Fruit fly (Drosophila melanogaster): ENCODE data around the gene Ir67c.

The Ir67c gene

DNA sequence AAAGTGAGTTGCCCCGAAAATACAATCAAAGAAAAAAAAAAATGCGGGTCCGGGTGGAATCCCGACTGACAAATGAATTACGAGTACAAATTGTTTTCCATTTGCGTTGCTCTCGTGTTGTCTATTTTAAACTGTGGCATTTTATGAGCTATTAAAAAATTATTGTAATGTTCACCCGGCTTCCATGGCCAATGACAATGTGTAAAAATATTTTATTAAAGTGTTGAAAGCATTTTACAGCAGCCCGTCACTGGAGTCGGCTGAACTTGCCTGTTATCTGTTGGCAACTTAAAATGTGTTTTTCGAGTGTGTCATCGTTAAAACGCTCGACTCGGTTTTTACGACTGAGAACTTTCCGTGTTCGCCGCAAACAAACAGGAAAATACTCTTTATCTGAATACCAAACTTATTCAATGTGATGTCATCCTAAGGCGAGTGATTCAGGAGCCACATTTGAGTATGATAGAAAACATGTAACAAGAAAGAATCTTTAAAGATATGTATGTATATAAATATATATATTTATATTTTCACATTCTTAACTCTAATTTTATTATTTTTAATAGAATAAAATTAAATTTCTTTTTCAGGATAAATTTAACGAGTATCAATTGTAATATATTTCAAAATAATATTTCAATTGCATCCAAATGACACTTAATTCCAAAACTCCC is 41.2 kb downstream of the Ir67c start:
- TF ChIP-seq CG8478 (optimal IDR thresholded peaks at IDR 0.05) (no peak), EcR (GFP tag; optimal IDR thresholded peaks at IDR 0.05) (no peak), psq (optimal IDR thresholded peaks at IDR 0.05) (no peak), pan (optimal IDR thresholded peaks at IDR 0.05) (no peak)

DNA sequence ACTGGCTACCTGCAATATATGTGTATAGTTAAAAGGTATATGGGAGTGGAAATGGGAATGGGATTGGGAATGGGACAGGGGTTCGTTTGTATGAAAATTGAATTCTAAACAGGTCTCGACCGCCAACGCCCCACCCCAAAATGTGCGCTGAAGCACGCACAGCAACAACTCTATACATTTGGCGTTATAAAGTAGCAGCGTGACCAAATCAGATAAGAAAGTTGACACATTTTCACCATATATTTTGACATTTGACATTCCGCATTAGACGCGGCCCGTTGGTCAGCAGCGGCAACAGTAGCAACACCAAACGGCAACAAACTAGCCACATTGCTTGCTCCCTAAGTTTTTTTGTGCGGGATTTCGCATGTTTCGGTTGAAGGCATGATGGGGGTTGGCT is 41.9 kb downstream of the Ir67c start:
- no peak for TF ChIP-seq Dll (optimal IDR thresholded peaks at IDR 0.05)
- TF ChIP-seq usp (GFP tag; optimal IDR thresholded peaks at IDR 0.05) = no peak
- TF ChIP-seq pan (optimal IDR thresholded peaks at IDR 0.05) = no peak
- TF ChIP-seq psq (optimal IDR thresholded peaks at IDR 0.05) = no peak
- TF ChIP-seq EcR (GFP tag; optimal IDR thresholded peaks at IDR 0.05) = no peak
- no peak for TF ChIP-seq CG8478 (optimal IDR thresholded peaks at IDR 0.05)

DNA sequence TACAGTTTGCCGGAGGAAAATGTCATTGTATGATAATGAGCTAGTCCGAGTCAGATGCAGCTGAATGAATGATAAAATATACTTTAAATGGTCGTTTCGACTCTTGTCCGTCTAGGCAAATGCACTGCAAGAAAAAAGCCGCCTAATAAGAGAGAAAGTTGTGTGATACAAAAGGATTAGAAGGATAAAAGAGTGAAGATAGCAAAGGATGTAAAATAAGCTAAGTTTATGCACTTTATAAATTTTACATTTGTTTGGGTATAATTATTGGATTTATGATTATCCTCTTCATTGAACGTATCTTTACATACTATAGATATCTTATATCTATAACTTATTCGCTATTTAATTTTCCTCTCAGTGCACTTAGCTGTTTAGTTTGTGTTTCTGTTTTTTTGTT is 43.0 kb downstream of the Ir67c start:
- TF ChIP-seq pan (optimal IDR thresholded peaks at IDR 0.05) (no peak), EcR (GFP tag; optimal IDR thresholded peaks at IDR 0.05) (no peak), Dll (optimal IDR thresholded peaks at IDR 0.05) (no peak), CG8478 (optimal IDR thresholded peaks at IDR 0.05) (no peak), usp (GFP tag; optimal IDR thresholded peaks at IDR 0.05) (no peak), psq (optimal IDR thresholded peaks at IDR 0.05) (no peak)

DNA sequence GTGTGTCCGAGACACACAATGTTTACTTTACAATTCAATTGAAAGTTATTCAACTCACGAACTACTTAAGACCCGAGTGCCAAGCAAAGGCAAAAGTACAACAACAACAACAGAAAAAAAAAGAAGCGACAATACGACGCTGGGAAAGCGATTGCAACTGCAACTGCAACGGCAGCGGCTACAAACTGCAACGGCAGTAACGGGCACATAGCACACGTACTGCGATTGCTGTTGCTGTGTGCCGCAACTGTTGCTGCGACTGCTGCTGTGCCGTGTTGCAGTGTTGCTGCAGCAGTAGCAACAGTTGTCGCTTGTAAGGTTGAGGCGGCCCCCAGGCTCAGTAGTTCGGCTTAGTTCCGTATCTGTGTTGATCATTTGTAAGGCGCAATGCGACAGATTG is 44.0 kb downstream of the Ir67c start:
- TF ChIP-seq usp (GFP tag; optimal IDR thresholded peaks at IDR 0.05) (no peak), psq (optimal IDR thresholded peaks at IDR 0.05) (no peak), EcR (GFP tag; optimal IDR thresholded peaks at IDR 0.05) (no peak), pan (optimal IDR thresholded peaks at IDR 0.05) (no peak)

DNA sequence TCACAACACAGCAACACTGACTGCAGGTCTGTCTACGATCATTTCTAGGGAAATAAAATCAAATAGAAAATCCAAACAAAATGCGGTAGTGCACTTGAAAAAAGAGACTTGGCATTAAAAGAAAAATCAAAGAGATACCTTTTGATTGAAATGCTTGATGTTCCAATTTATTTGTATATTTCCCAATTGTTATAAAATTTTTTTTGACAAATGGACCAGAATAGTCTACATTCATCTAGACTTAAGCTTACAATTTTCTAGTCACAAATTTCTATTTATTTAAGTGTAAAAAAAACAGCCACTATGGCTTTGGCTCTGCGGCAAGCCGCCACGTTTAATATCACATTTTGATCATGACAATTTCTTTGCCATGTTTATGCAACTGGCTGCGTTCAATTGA is 44.8 kb downstream of the Ir67c start:
- TF ChIP-seq pan (optimal IDR thresholded peaks at IDR 0.05) = no peak
- TF ChIP-seq psq (optimal IDR thresholded peaks at IDR 0.05) = no peak
- TF ChIP-seq CG8478 (optimal IDR thresholded peaks at IDR 0.05) = no peak
- no peak for TF ChIP-seq Dll (optimal IDR thresholded peaks at IDR 0.05)
- TF ChIP-seq EcR (GFP tag; optimal IDR thresholded peaks at IDR 0.05) = no peak
- no peak for TF ChIP-seq usp (GFP tag; optimal IDR thresholded peaks at IDR 0.05)

DNA sequence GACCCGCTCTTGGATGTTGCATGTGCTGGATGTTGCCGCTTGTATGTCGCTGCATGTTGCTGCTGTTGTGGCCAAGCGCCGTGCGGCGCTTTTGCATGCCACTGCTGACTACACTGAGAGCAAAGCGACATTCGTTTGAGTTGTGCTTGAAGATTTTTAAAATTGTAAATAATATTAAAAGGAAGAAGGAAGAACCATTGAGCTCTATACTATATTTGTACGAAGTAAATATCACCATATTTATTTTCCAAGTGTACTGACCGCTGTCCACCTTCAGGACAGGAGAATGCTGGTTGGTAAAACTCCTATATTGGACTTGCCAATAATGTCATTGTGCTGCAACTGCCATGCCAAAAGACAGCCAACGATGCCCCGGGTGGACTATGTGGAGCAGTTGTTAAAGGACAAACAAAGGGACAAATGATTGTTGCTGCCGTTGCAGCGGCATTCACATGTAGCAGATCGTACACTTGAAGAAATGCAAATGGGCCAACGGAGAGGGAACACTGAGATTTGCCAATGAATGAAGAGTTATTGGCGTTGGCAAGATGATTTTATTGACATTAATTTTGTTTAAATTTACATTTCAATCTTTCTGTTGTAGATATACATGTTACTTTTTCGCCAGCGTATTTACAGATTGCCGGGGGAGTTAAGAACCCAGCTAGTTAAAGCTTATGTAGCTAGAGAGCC is 46.5 kb downstream of the Ir67c start:
- no peak for TF ChIP-seq pan (optimal IDR thresholded peaks at IDR 0.05)
- TF ChIP-seq EcR (GFP tag; optimal IDR thresholded peaks at IDR 0.05) = peak in 1 of 2 experiments; percentile 14

DNA sequence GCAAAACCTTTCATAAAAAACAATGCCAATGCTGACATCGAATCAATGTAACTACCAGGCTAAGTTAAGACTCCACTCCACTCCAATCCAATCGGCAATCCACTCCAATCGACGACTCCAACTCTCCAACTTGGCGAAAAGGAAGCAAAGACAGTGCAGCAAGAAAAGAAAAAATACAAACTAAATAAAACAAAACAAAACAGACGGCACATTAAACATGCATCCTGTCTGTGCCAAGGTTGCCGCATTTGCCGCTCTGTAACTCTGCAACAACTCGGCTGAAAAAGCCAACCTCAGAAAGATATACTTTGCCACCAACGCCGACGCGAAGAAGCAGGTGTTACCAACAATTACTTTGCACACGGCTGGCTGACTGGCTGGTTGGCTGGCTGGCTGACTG is 47.3 kb downstream of the Ir67c start:
- TF ChIP-seq pan (optimal IDR thresholded peaks at IDR 0.05) (no peak), usp (GFP tag; optimal IDR thresholded peaks at IDR 0.05) (no peak), CG8478 (optimal IDR thresholded peaks at IDR 0.05) (no peak), psq (optimal IDR thresholded peaks at IDR 0.05) (no peak), EcR (GFP tag; optimal IDR thresholded peaks at IDR 0.05) (no peak), Dll (optimal IDR thresholded peaks at IDR 0.05) (no peak)

DNA sequence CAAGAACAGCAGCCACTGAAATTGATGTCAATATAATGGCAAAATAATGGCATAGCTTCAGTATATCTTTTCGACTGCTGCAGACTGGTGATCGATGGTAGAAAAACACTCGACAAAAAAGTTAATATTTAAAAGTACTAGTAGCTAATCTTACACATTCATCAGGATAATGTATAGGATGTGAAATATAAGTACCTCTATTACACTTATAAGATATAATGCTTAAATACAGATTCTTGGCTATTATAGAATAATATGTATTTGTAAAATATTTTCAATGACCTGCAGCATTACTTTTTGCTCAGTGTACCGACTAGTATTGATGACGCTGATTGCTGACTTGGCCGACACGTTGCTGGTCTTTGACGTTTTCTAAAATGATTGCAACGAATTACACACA is 47.7 kb downstream of the Ir67c start:
- TF ChIP-seq EcR (GFP tag; optimal IDR thresholded peaks at IDR 0.05) (no peak), CG8478 (optimal IDR thresholded peaks at IDR 0.05) (no peak), usp (GFP tag; optimal IDR thresholded peaks at IDR 0.05) (no peak), pan (optimal IDR thresholded peaks at IDR 0.05) (no peak), Dll (optimal IDR thresholded peaks at IDR 0.05) (no peak), psq (optimal IDR thresholded peaks at IDR 0.05) (no peak)

DNA sequence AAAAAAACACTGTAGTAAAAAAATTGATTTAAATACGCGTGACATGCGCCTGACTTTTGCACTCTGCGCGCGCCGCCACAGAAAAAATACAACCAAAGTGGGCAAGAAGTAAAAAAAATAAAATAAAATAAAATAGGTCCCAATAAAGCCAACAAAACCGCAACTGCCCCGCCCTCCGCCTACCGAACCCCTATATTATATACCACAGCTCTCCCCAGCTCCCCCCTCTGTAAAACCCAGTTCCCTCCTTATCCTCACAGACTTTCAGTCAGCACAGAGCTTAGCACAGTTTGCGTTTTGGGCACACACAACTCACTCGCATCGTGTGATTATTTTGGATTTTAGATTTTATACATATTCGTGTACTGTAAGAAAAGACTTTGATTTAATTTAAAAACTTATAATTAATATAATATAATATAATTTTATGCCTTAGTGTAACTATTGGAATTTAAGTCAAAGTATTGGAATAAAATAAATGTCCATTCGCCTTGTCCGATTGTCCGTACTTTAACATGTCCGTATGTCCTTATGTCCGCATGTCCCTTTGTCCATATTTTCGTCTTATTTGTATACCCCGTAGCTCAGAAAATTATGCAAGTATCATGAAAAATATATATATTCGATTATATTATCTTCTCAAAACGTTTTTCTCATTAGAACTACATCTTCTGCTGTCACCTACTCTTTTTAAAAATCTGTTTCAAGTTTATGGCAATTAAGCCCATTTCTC is 49.0 kb downstream of the Ir67c start:
- TF ChIP-seq usp (GFP tag; optimal IDR thresholded peaks at IDR 0.05) = no peak
- no peak for TF ChIP-seq psq (optimal IDR thresholded peaks at IDR 0.05)
- TF ChIP-seq pan (optimal IDR thresholded peaks at IDR 0.05) = no peak
- TF ChIP-seq Dll (optimal IDR thresholded peaks at IDR 0.05) = no peak
- TF ChIP-seq EcR (GFP tag; optimal IDR thresholded peaks at IDR 0.05) = no peak

DNA sequence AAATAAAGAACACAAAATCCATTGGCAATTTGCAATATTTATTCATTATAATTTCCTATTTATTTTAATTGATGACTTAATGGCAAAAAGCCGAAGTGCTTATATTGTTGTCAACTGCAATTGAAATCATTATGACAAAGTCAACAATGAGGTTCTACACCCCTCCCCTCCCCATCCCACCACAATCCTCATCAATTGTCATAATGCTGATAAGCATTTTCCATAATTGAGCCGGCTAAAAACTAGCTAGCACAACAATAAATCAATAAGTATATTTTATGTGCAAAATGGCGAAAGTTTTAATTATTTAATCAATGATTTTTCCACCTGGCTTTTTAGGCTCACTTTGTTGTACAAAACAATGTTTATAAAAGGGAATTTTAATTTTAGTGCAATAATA is 51.0 kb downstream of the Ir67c start:
- no peak for TF ChIP-seq Dll (optimal IDR thresholded peaks at IDR 0.05)
- TF ChIP-seq psq (optimal IDR thresholded peaks at IDR 0.05) = no peak
- TF ChIP-seq EcR (GFP tag; optimal IDR thresholded peaks at IDR 0.05) = no peak
- TF ChIP-seq pan (optimal IDR thresholded peaks at IDR 0.05) = no peak
- no peak for TF ChIP-seq CG8478 (optimal IDR thresholded peaks at IDR 0.05)
- TF ChIP-seq usp (GFP tag; optimal IDR thresholded peaks at IDR 0.05) = no peak

Measured in whole organism.